Fruit fly (Drosophila melanogaster) whole organism, larva: ENCODE measurements around the gene CG13088.

Source experiments
- noc ChIP-seq: fragments of 200-800 bp; sonication (Bioruptor generic); optimal IDR thresholded peaks from 3 replicates; lab custom pipeline; 2019; ENCODE audit warnings: missing biosample characterization, mild to moderate bottlenecking, missing genetic modification characterization, moderate library complexity

The CG13088 gene

dm6 chr2L:8528951-8529430 lies 40.2 kb downstream of the CG13088 start, which contains the start of gene CG17834:
TSS of gene CG17834 (plus strand) at chr2L:8529141.
- TF ChIP-seq noc = peak; percentile 41

dm6 chr2L:8530189-8530588 lies 41.4 kb downstream of the CG13088 start:
- no peak for TF ChIP-seq noc

dm6 chr2L:8532790-8533189 lies 44.0 kb downstream of the CG13088 start:
- TF ChIP-seq noc = no peak

dm6 chr2L:8533632-8534031 lies 44.9 kb downstream of the CG13088 start:
- no peak for TF ChIP-seq noc

dm6 chr2L:8534118-8534514 lies 45.3 kb downstream of the CG13088 start:
- no peak for TF ChIP-seq noc

- TF ChIP-seq noc = peak; percentile 94
These were observed 45.9 kb downstream of the CG13088 start for dm6 chr2L:8534515-8535295.

dm6 chr2L:8535394-8536176 lies 46.8 kb downstream of the CG13088 start:
- peak; percentile 90 for TF ChIP-seq noc

dm6 chr2L:8538449-8539050 lies 49.8 kb downstream of the CG13088 start:
- peak; percentile 13 for TF ChIP-seq noc
